Worm (Caenorhabditis elegans) whole organism, young adult: Measurements from ENCODE around the gene C50B8.4.

Source experiments
- B0035.1 ChIP-seq: sonication (generic microtip); optimal IDR thresholded peaks from 2 replicates; lab custom pipeline; 2016; ENCODE audit warnings: missing genetic modification characterization, mild to moderate bottlenecking, missing compliant biosample characterization, missing genotype, missing genetic modification reagents
- B0336.3 ChIP-seq: fragments of 200-800 bp; sonication (Bioruptor generic); IDR thresholded peaks from 2 replicates; pipeline ENCODE4 v1.3.6; 2022; ENCODE audit warnings: missing genetic modification characterization, missing compliant biosample characterization
- C06A6.2 ChIP-seq: fragments of 200-800 bp; sonication (Bioruptor generic); conservative IDR thresholded peaks from 2 replicates; pipeline ENCODE4 v1.3.6; 2022; ENCODE audit warnings: missing genetic modification characterization, missing compliant biosample characterization
- F37B4.10 ChIP-seq: fragments of 200-800 bp; sonication (Bioruptor generic); IDR thresholded peaks from 2 replicates; pipeline ENCODE4 v1.3.6; 2022; ENCODE audit warnings: missing genetic modification characterization, missing compliant biosample characterization
- F39B2.1 ChIP-seq: fragments of 200-800 bp; sonication (Bioruptor generic); IDR thresholded peaks from 2 replicates; pipeline ENCODE4 v1.3.6; 2022; ENCODE audit warnings: missing genetic modification reagents, missing genetic modification characterization, missing compliant biosample characterization
- F49E8.2 ChIP-seq: sonication (generic microtip); optimal IDR thresholded peaks from 3 replicates; lab custom pipeline; 2017; ENCODE audit warnings: missing genetic modification characterization, mild to moderate bottlenecking, missing compliant biosample characterization, antibody characterized with exemption, moderate library complexity; ENCODE audit not compliant: insufficient read depth
- F55B11.4 ChIP-seq: sonication (generic microtip); optimal IDR thresholded peaks from 2 replicates; lab custom pipeline; 2016; ENCODE audit warnings: missing compliant biosample characterization, missing genetic modification characterization, borderline replicate concordance; ENCODE audit not compliant: insufficient read depth
- F57C9.4 ChIP-seq: sonication (generic microtip); optimal IDR thresholded peaks from 2 replicates; lab custom pipeline; 2017; ENCODE audit warnings: mild to moderate bottlenecking, missing genetic modification characterization, missing compliant biosample characterization
- K12H6.12 ChIP-seq: fragments of 200-800 bp; sonication (Bioruptor generic); optimal IDR thresholded peaks from 2 replicates; lab custom pipeline; 2018; ENCODE audit warnings: mild to moderate bottlenecking, missing genetic modification characterization, missing compliant biosample characterization
- T07F8.4 ChIP-seq: sonication (generic microtip); optimal IDR thresholded peaks from 2 replicates; lab custom pipeline; 2016; ENCODE audit warnings: mild to moderate bottlenecking, missing genetic modification characterization, moderate library complexity, missing compliant biosample characterization
- T26A5.8 ChIP-seq: sonication (generic microtip); optimal IDR thresholded peaks from 2 replicates; lab custom pipeline; 2016; ENCODE audit warnings: missing genetic modification characterization, missing compliant biosample characterization
- Y53G8AR.9 ChIP-seq: fragments of 200-800 bp; sonication (Bioruptor generic); conservative IDR thresholded peaks from 2 replicates; pipeline ENCODE4 v1.3.6; 2022; ENCODE audit warnings: missing genetic modification reagents, missing genetic modification characterization, missing compliant biosample characterization
- Y79H2A.3 ChIP-seq: fragments of 200-800 bp; sonication (Bioruptor generic); conservative IDR thresholded peaks from 2 replicates; pipeline ENCODE4 v1.3.6; 2022; ENCODE audit warnings: missing genetic modification reagents, missing genetic modification characterization, missing compliant biosample characterization
- aptf-2 ChIP-seq: fragments of 200-800 bp; sonication (Bioruptor generic); conservative IDR thresholded peaks from 2 replicates; pipeline ENCODE4 v1.3.6; 2022; ENCODE audit warnings: missing genetic modification reagents, missing genetic modification characterization, missing compliant biosample characterization
- aptf-3 ChIP-seq: fragments of 200-800 bp; sonication (Bioruptor generic); IDR thresholded peaks from 2 replicates; pipeline ENCODE4 v1.3.6; 2022; ENCODE audit warnings: missing genetic modification characterization, missing compliant biosample characterization
- atf-7 ChIP-seq: sonication (generic microtip); optimal IDR thresholded peaks from 2 replicates; lab custom pipeline; 2017; ENCODE audit warnings: mild to moderate bottlenecking, missing genetic modification characterization, missing compliant biosample characterization
- attf-3 ChIP-seq: fragments of 200-800 bp; sonication (Bioruptor generic); conservative IDR thresholded peaks from 2 replicates; pipeline ENCODE4 v1.3.6; 2022; ENCODE audit warnings: missing genetic modification reagents, missing genetic modification characterization, missing compliant biosample characterization
- bed-2 ChIP-seq: fragments of 200-800 bp; sonication (Bioruptor generic); IDR thresholded peaks from 2 replicates; pipeline ENCODE4 v1.3.6; 2022; ENCODE audit warnings: missing genetic modification reagents, missing genetic modification characterization, missing compliant biosample characterization
- ccch-3 ChIP-seq: fragments of 200-800 bp; sonication (Bioruptor generic); optimal IDR thresholded peaks from 2 replicates; lab custom pipeline; 2018; ENCODE audit warnings: mild to moderate bottlenecking, missing genetic modification characterization, missing compliant biosample characterization
- cebp-2 ChIP-seq: fragments of 200-800 bp; sonication (Bioruptor generic); IDR thresholded peaks from 2 replicates; pipeline ENCODE4 v1.3.6; 2022; ENCODE audit warnings: missing genetic modification characterization, missing compliant biosample characterization
- ceh-100 ChIP-seq: fragments of 200-800 bp; sonication (Bioruptor generic); IDR thresholded peaks from 2 replicates; pipeline ENCODE4 v1.3.6; 2022; ENCODE audit warnings: missing genetic modification reagents, missing genetic modification characterization, missing compliant biosample characterization
- ceh-27 ChIP-seq: fragments of 200-800 bp; sonication (Bioruptor generic); optimal IDR thresholded peaks from 2 replicates; lab custom pipeline; 2018; ENCODE audit warnings: mild to moderate bottlenecking, missing genetic modification characterization, moderate library complexity, missing compliant biosample characterization
- ceh-79 ChIP-seq: sonication (generic microtip); optimal IDR thresholded peaks from 2 replicates; lab custom pipeline; 2017; ENCODE audit warnings: mild to moderate bottlenecking, missing genetic modification characterization, missing compliant biosample characterization
- chd-7 ChIP-seq: sonication (generic microtip); optimal IDR thresholded peaks from 2 replicates; lab custom pipeline; 2016; ENCODE audit warnings: mild to moderate bottlenecking, missing genetic modification characterization, moderate library complexity, missing compliant biosample characterization
- die-1 ChIP-seq: sonication (generic microtip); optimal IDR thresholded peaks from 2 replicates; lab custom pipeline; 2016; ENCODE audit warnings: missing genotype, mild to moderate bottlenecking, missing genetic modification characterization, missing compliant biosample characterization
- egl-44 ChIP-seq: fragments of 200-800 bp; sonication (Bioruptor generic); IDR thresholded peaks from 2 replicates; pipeline ENCODE4 v1.3.6; 2022; ENCODE audit warnings: missing genetic modification reagents, missing genetic modification characterization, missing compliant biosample characterization
- gei-17 ChIP-seq: fragments of 200-800 bp; sonication (Bioruptor generic); optimal IDR thresholded peaks from 2 replicates; lab custom pipeline; 2018; ENCODE audit warnings: mild to moderate bottlenecking, missing genetic modification characterization, missing compliant biosample characterization
- hlh-12 ChIP-seq: sonication (generic microtip); optimal IDR thresholded peaks from 2 replicates; lab custom pipeline; 2016; ENCODE audit warnings: missing genetic modification characterization, missing compliant biosample characterization
- hlh-26 ChIP-seq: fragments of 200-800 bp; sonication (Bioruptor generic); conservative IDR thresholded peaks from 2 replicates; pipeline ENCODE4 v1.3.6; 2022; ENCODE audit warnings: missing genetic modification reagents, missing genetic modification characterization, missing compliant biosample characterization
- hmg-1.2 ChIP-seq: fragments of 200-800 bp; sonication (Bioruptor generic); IDR thresholded peaks from 2 replicates; pipeline ENCODE4 v1.3.6; 2022; ENCODE audit warnings: missing genetic modification reagents, missing genetic modification characterization, missing compliant biosample characterization
- hsf-1 ChIP-seq: fragments of 200-800 bp; sonication (Bioruptor generic); IDR thresholded peaks from 2 replicates; pipeline ENCODE4 v1.3.6; 2022; ENCODE audit warnings: missing genetic modification reagents, missing genetic modification characterization, missing compliant biosample characterization
- let-526 ChIP-seq: fragments of 200-800 bp; sonication (Bioruptor generic); IDR thresholded peaks from 2 replicates; pipeline ENCODE4 v1.3.6; 2022; ENCODE audit warnings: missing genetic modification reagents, missing genetic modification characterization, missing compliant biosample characterization
- let-607 ChIP-seq, 2 experiments: fragments of 200-800 bp in 1 of 2; sonication (Bioruptor generic) in 1 of 2; sonication (generic microtip) in 1 of 2; optimal IDR thresholded peaks; 2 replicates each; lab custom pipeline; 2016 to 2018; ENCODE audit warnings: mild to moderate bottlenecking in 2 of 2, missing compliant biosample characterization in 2 of 2, missing genetic modification characterization in 2 of 2, moderate library complexity in 2 of 2, missing genotype in 1 of 2
- lin-35 ChIP-seq, 3 experiments: fragments of 150-350 bp in 2 of 3; sonication (generic microtip) in 1 of 3; optimal IDR thresholded peaks; 2 replicates each; lab custom pipeline; 2014 to 2018; ENCODE audit warnings: missing biosample characterization in 3 of 3, missing genetic modification characterization in 3 of 3, missing genetic modification reagents in 3 of 3
- lin-40 ChIP-seq: sonication (generic microtip); optimal IDR thresholded peaks from 2 replicates; lab custom pipeline; 2016; ENCODE audit warnings: missing genetic modification characterization, mild to moderate bottlenecking, missing compliant biosample characterization, missing genotype, missing genetic modification reagents
- lir-1 ChIP-seq: fragments of 200-800 bp; sonication (Bioruptor generic); conservative IDR thresholded peaks from 2 replicates; pipeline ENCODE4 v1.3.6; 2022; ENCODE audit warnings: missing genetic modification reagents, missing genetic modification characterization, missing compliant biosample characterization
- lsl-1 ChIP-seq: fragments of 200-800 bp; sonication (Bioruptor generic); optimal IDR thresholded peaks from 2 replicates; lab custom pipeline; 2018; ENCODE audit warnings: mild to moderate bottlenecking, missing genetic modification characterization, moderate library complexity, missing compliant biosample characterization
- madf-10 ChIP-seq: sonication (generic microtip); optimal IDR thresholded peaks from 2 replicates; lab custom pipeline; 2016; ENCODE audit warnings: mild to moderate bottlenecking, missing genetic modification characterization, missing compliant biosample characterization
- madf-3 ChIP-seq: fragments of 200-800 bp; sonication (Bioruptor generic); IDR thresholded peaks from 2 replicates; pipeline ENCODE4 v1.3.6; 2022; ENCODE audit warnings: missing genetic modification reagents, missing genetic modification characterization, missing compliant biosample characterization
- madf-6 ChIP-seq: fragments of 200-800 bp; sonication (Bioruptor generic); IDR thresholded peaks from 2 replicates; pipeline ENCODE4 v1.3.6; 2022; ENCODE audit warnings: missing genetic modification reagents, missing genetic modification characterization, missing compliant biosample characterization
- mcd-1 ChIP-seq: fragments of 200-800 bp; sonication (Bioruptor generic); IDR thresholded peaks from 2 replicates; pipeline ENCODE4 v1.3.6; 2022; ENCODE audit warnings: missing genetic modification reagents, missing genetic modification characterization, missing compliant biosample characterization
- mxl-1 ChIP-seq: sonication (generic microtip); optimal IDR thresholded peaks from 2 replicates; lab custom pipeline; 2016; ENCODE audit warnings: missing genetic modification characterization, missing compliant biosample characterization
- nhr-120 ChIP-seq: fragments of 200-800 bp; sonication (Bioruptor generic); IDR thresholded peaks from 2 replicates; pipeline ENCODE4 v1.3.6; 2022; ENCODE audit warnings: missing genetic modification characterization, missing compliant biosample characterization
- pbrm-1 ChIP-seq: fragments of 200-800 bp; sonication (Bioruptor generic); IDR thresholded peaks from 2 replicates; pipeline ENCODE4 v1.3.6; 2022; ENCODE audit warnings: missing genetic modification reagents, missing genetic modification characterization, missing compliant biosample characterization
- rec-8 ChIP-seq, 2 experiments: sonication (generic microtip); optimal IDR thresholded peaks; 2 replicates each; lab custom pipeline; 2016; ENCODE audit warnings: mild to moderate bottlenecking in 2 of 2, missing genetic modification characterization in 2 of 2, missing genetic modification reagents in 2 of 2, missing genotype in 2 of 2, missing biosample characterization in 1 of 2, missing compliant biosample characterization in 1 of 2, moderate library complexity in 1 of 2
- somi-1 ChIP-seq: fragments of 200-800 bp; sonication (Bioruptor generic); optimal IDR thresholded peaks from 2 replicates; lab custom pipeline; 2018; ENCODE audit warnings: mild to moderate bottlenecking, missing genetic modification characterization, missing compliant biosample characterization
- ztf-22 ChIP-seq: fragments of 200-800 bp; sonication (Bioruptor generic); optimal IDR thresholded peaks from 2 replicates; lab custom pipeline; 2018; ENCODE audit warnings: mild to moderate bottlenecking, missing genetic modification characterization, moderate library complexity, missing compliant biosample characterization
- ztf-28 ChIP-seq: fragments of 200-800 bp; sonication (Bioruptor generic); IDR thresholded peaks from 2 replicates; pipeline ENCODE4 v1.3.6; 2022; ENCODE audit warnings: missing genetic modification reagents, missing genetic modification characterization, missing compliant biosample characterization
- ztf-3 ChIP-seq: fragments of 200-800 bp; sonication (Bioruptor generic); optimal IDR thresholded peaks from 2 replicates; lab custom pipeline; 2018; ENCODE audit warnings: mild to moderate bottlenecking, missing genetic modification characterization, missing compliant biosample characterization

Gene C50B8.4

ce11 chrV:13566967-13567366, 4.8 kb upstream of the C50B8.4 start (continued):
- peak; percentile 53 for TF ChIP-seq C06A6.2 (GFP tag; lab: Robert Waterston, UW)
- TF ChIP-seq madf-6 (GFP tag; lab: Robert Waterston, UW), result peak; percentile 51
- TF ChIP-seq ccch-3 (GFP tag; lab: Kevin White, UChicago), result no peak
- TF ChIP-seq ceh-79, result no peak
- no peak for TF ChIP-seq gei-17 (GFP tag; lab: Kevin White, UChicago)
- TF ChIP-seq hmg-1.2 (GFP tag; lab: Robert Waterston, UW), result peak; percentile 26; the same call in 1 of the 2 replicates
- TF ChIP-seq let-526 (GFP tag; lab: Robert Waterston, UW), result 0 out of 2 replicates have a peak, but pooled peaks have one; percentile 11
- TF ChIP-seq mcd-1 (GFP tag; lab: Robert Waterston, UW), result peak; percentile 72
- TF ChIP-seq F49E8.2 (tag; lab: Kevin White, UChicago), result no peak
- TF ChIP-seq lin-35 (GFP tag; optimal IDR thresholded peaks at IDR 0.05; lab: Kevin White, UChicago), result no peak
- no peak for TF ChIP-seq ceh-100 (GFP tag; lab: Robert Waterston, UW)
- TF ChIP-seq T07F8.4 (tag; lab: Kevin White, UChicago), result no peak
- no peak for TF ChIP-seq bed-2 (GFP tag; lab: Robert Waterston, UW)
- peak; percentile 85 for TF ChIP-seq B0336.3
- no peak for TF ChIP-seq ztf-22 (GFP tag; lab: Kevin White, UChicago)
- TF ChIP-seq atf-7 (tag; lab: Kevin White, UChicago), result peak; percentile 74
- TF ChIP-seq Y79H2A.3 (GFP tag; lab: Robert Waterston, UW), result no peak
- no peak for TF ChIP-seq lsl-1
- TF ChIP-seq aptf-2, result no peak
- TF ChIP-seq F57C9.4 (tag; lab: Kevin White, UChicago), result peak; percentile 79
- TF ChIP-seq cebp-2 (GFP tag; lab: Robert Waterston, UW), result peak; percentile 43; the same call in 1 of the 2 replicates
- TF ChIP-seq attf-3 (GFP tag; lab: Robert Waterston, UW), result no peak
- peak; percentile 9; the same call in 1 of the 2 replicates for TF ChIP-seq egl-44 (GFP tag; lab: Robert Waterston, UW)
- TF ChIP-seq ceh-27 (GFP tag; lab: Kevin White, UChicago), result no peak
- TF ChIP-seq somi-1 (GFP tag; lab: Kevin White, UChicago), result no peak
- TF ChIP-seq aptf-3, result no peak
- peak; percentile 70 for TF ChIP-seq T26A5.8 (tag; lab: Kevin White, UChicago)
- TF ChIP-seq ztf-28 (GFP tag; lab: Robert Waterston, UW), result no peak
- TF ChIP-seq F55B11.4, result no peak
- TF ChIP-seq madf-3, result peak; percentile 74; the same call in 1 of the 2 replicates
- peak; percentile 37 for TF ChIP-seq hlh-12 (tag; lab: Kevin White, UChicago)
- no peak for TF ChIP-seq mxl-1
- TF ChIP-seq die-1, result peak; percentile 55
- TF ChIP-seq rec-8 (tag; optimal IDR thresholded peaks at IDR 0.05; lab: Kevin White, UChicago), result no peak
- peak; percentile 15 for TF ChIP-seq madf-10 (tag; lab: Kevin White, UChicago)
- no peak for TF ChIP-seq hlh-26 (GFP tag; lab: Robert Waterston, UW)
- TF ChIP-seq F39B2.1 (GFP tag; lab: Robert Waterston, UW), result no peak
- TF ChIP-seq K12H6.12, result no peak
- TF ChIP-seq hsf-1 (GFP tag; lab: Robert Waterston, UW), result peak; percentile 46; the same call in 1 of the 2 replicates
- peak; percentile 65 for TF ChIP-seq chd-7 (tag; lab: Kevin White, UChicago)
- TF ChIP-seq F37B4.10 (GFP tag; lab: Robert Waterston, UW), result no peak
- TF ChIP-seq let-607 (tag; optimal IDR thresholded peaks at IDR 0.05; lab: Kevin White, UChicago), result peak in 1 of 2 experiments; percentile 70
- peak; percentile 71 for TF ChIP-seq ztf-3 (GFP tag; lab: Kevin White, UChicago)
- peak; percentile 6 for TF ChIP-seq B0035.1
- peak; percentile 59 for TF ChIP-seq lin-40 (tag; lab: Kevin White, UChicago)
- TF ChIP-seq lir-1 (GFP tag; lab: Robert Waterston, UW), result no peak
- TF ChIP-seq nhr-120 (GFP tag; lab: Robert Waterston, UW), result no peak
- TF ChIP-seq Y53G8AR.9, result peak; percentile 90
- TF ChIP-seq pbrm-1, result no peak
